Fruit fly (Drosophila melanogaster) whole organism, embryonic: ENCODE results near the gene CG5377.

Experiments used
- Ada2b ChIP-seq: fragments of 200-800 bp; sonication (Bioruptor generic); IDR thresholded peaks from 2 replicates; pipeline ENCODE4 v1.3.6; 2022; ENCODE audit warnings: missing biosample characterization, missing genetic modification characterization
- Awh ChIP-seq: fragments of 200-800 bp; sonication (Bioruptor generic); IDR thresholded peaks from 2 replicates; pipeline ENCODE4, ENCODE4 v1.3.6; 2022; ENCODE audit warnings: missing biosample characterization, missing genetic modification characterization
- B-H2 ChIP-seq: fragments of 200-800 bp; sonication (Bioruptor generic); optimal IDR thresholded peaks from 2 replicates; lab custom pipeline; 2018; ENCODE audit warnings: missing biosample characterization, mild to moderate bottlenecking, missing genetic modification characterization
- CG11085 ChIP-seq: fragments of 200-800 bp; sonication (Bioruptor generic); IDR thresholded peaks from 2 replicates; pipeline ENCODE4 v1.3.6; 2022; ENCODE audit warnings: missing biosample characterization, missing genetic modification characterization
- CG12391 ChIP-seq: fragments of 200-800 bp; sonication (Bioruptor generic); optimal IDR thresholded peaks from 3 replicates; lab custom pipeline; 2018; ENCODE audit warnings: missing biosample characterization, mild to moderate bottlenecking, missing genetic modification characterization, moderate library complexity
- CG14710 ChIP-seq: fragments of 200-800 bp; sonication (Bioruptor generic); optimal IDR thresholded peaks from 3 replicates; lab custom pipeline; 2019; ENCODE audit warnings: missing biosample characterization, mild to moderate bottlenecking, missing genetic modification characterization, moderate library complexity
- CG16813 ChIP-seq: fragments of 200-800 bp; sonication (Bioruptor generic); IDR thresholded peaks from 3 replicates; pipeline ENCODE4 v1.3.6; 2022; ENCODE audit warnings: missing biosample characterization, missing genetic modification characterization; ENCODE audit not compliant: partially characterized antibody
- CG16815 ChIP-seq: fragments of 200-800 bp; sonication (Bioruptor generic); optimal IDR thresholded peaks from 3 replicates; lab custom pipeline; 2017; ENCODE audit warnings: missing biosample characterization, mild to moderate bottlenecking, missing genetic modification characterization
- CG17385 ChIP-seq: fragments of 200-800 bp; sonication (Bioruptor generic); optimal IDR thresholded peaks from 3 replicates; lab custom pipeline; 2018; ENCODE audit warnings: missing biosample characterization, mild to moderate bottlenecking, missing genetic modification characterization
- CG17829 ChIP-seq: fragments of 200-800 bp; optimal IDR thresholded peaks from 2 replicates; lab custom pipeline; 2019; ENCODE audit warnings: missing biosample characterization, mild to moderate bottlenecking, missing genetic modification characterization, moderate library complexity
- CG18476 ChIP-seq: fragments of 200-800 bp; sonication (Bioruptor generic); optimal IDR thresholded peaks from 2 replicates; lab custom pipeline; 2016; ENCODE audit warnings: missing biosample characterization, mild to moderate bottlenecking, missing genetic modification characterization
- CG2129 ChIP-seq: fragments of 200-800 bp; sonication (Bioruptor generic); IDR thresholded peaks from 2 replicates; pipeline ENCODE4 v1.3.6; 2022; ENCODE audit warnings: missing biosample characterization, missing genetic modification characterization; ENCODE audit not compliant: partially characterized antibody
- CG30020 ChIP-seq: fragments of 200-800 bp; optimal IDR thresholded peaks from 2 replicates; lab custom pipeline; 2019; ENCODE audit warnings: missing biosample characterization, mild to moderate bottlenecking, missing genetic modification characterization, moderate library complexity
- CG3407 ChIP-seq: fragments of 200-800 bp; sonication (Bioruptor generic); optimal IDR thresholded peaks from 2 replicates; lab custom pipeline; 2018; ENCODE audit warnings: missing biosample characterization, mild to moderate bottlenecking, missing genetic modification characterization
- CG34376 ChIP-seq: fragments of 200-800 bp; sonication (Bioruptor generic); optimal IDR thresholded peaks from 2 replicates; lab custom pipeline; 2018; ENCODE audit warnings: missing biosample characterization, mild to moderate bottlenecking, missing genetic modification characterization
- CG4360 ChIP-seq: fragments of 200-800 bp; sonication (Bioruptor generic); IDR thresholded peaks from 2 replicates; pipeline ENCODE4 v1.3.6; 2022; ENCODE audit warnings: missing biosample characterization, missing genetic modification characterization
- CG6791 ChIP-seq: fragments of 200-800 bp; sonication (Bioruptor generic); IDR thresholded peaks from 3 replicates; pipeline ENCODE4 v1.3.6; 2022; ENCODE audit warnings: missing biosample characterization, missing genetic modification characterization; ENCODE audit not compliant: partially characterized antibody
- CG8290 ChIP-seq, 3 experiments: fragments of 200-800 bp; sonication (Bioruptor generic); optimal IDR thresholded peaks; 2 replicates each; lab custom pipeline; 2016 to 2019; ENCODE audit warnings: missing biosample characterization in 3 of 3, missing genetic modification characterization in 3 of 3, mild to moderate bottlenecking in 2 of 3, moderate library complexity in 1 of 3
- CG8478 ChIP-seq: fragments of >200 bp; optimal IDR thresholded peaks from 2 replicates; lab custom pipeline; 2018
- CG8765 ChIP-seq: fragments of 200-800 bp; sonication (Bioruptor generic); IDR thresholded peaks from 2 replicates; pipeline ENCODE4 v1.3.6; 2022; ENCODE audit warnings: missing biosample characterization, missing genetic modification characterization
- CG9797 ChIP-seq: fragments of 200-800 bp; sonication (Bioruptor generic); optimal IDR thresholded peaks from 3 replicates; lab custom pipeline; 2018; ENCODE audit warnings: missing biosample characterization, mild to moderate bottlenecking, missing genetic modification characterization
- D ChIP-seq, 2 experiments: fragments of 200-800 bp in 1 of 2; fragments of >200 bp in 1 of 2; sonication (Bioruptor generic) in 1 of 2; optimal IDR thresholded peaks; 2 replicates in 1 of 2; 3 replicates in 1 of 2; lab custom pipeline; 2017; ENCODE audit warnings: mild to moderate bottlenecking in 1 of 2, missing biosample characterization in 1 of 2, missing genetic modification characterization in 1 of 2, missing genetic modification reagents in 1 of 2
- Dbx ChIP-seq: fragments of 200-800 bp; sonication (Bioruptor generic); IDR thresholded peaks from 3 replicates; pipeline ENCODE4 v1.3.6; 2022; ENCODE audit warnings: missing biosample characterization, missing genetic modification characterization
- Deaf1 ChIP-seq: fragments of 200-800 bp; optimal IDR thresholded peaks from 3 replicates; lab custom pipeline; 2019; ENCODE audit warnings: missing biosample characterization, mild to moderate bottlenecking, missing genetic modification characterization, moderate library complexity
- Dp ChIP-seq: fragments of 200-800 bp; sonication (Bioruptor generic); optimal IDR thresholded peaks from 2 replicates; lab custom pipeline; 2018; ENCODE audit warnings: missing biosample characterization, mild to moderate bottlenecking, missing genetic modification characterization, moderate library complexity
- Fer2 ChIP-seq: fragments of 200-800 bp; sonication (Bioruptor generic); optimal IDR thresholded peaks from 2 replicates; lab custom pipeline; 2018; ENCODE audit warnings: missing biosample characterization, mild to moderate bottlenecking, missing genetic modification characterization, moderate library complexity
- GATAe ChIP-seq: fragments of 200-800 bp; sonication (Bioruptor generic); conservative IDR thresholded peaks from 2 replicates; pipeline ENCODE4 v1.3.6; 2022; ENCODE audit warnings: missing biosample characterization, missing genetic modification characterization
- Med ChIP-seq: fragments of 200-800 bp; sonication (Bioruptor generic); peaks from one replicate; lab custom pipeline; 2016; ENCODE audit warnings: missing biosample characterization, missing genetic modification characterization, mild to moderate bottlenecking, inconsistent platforms, moderate library complexity
- Nf-YB ChIP-seq: fragments of 200-800 bp; sonication (Bioruptor generic); optimal IDR thresholded peaks from 3 replicates; lab custom pipeline; 2019; ENCODE audit warnings: missing biosample characterization, mild to moderate bottlenecking, missing genetic modification characterization, moderate library complexity
- Nf-YC ChIP-seq: fragments of 200-800 bp; optimal IDR thresholded peaks from 3 replicates; lab custom pipeline; 2019; ENCODE audit warnings: missing biosample characterization, mild to moderate bottlenecking, missing genetic modification characterization, moderate library complexity
- Opbp ChIP-seq: fragments of 200-800 bp; sonication (Bioruptor generic); IDR thresholded peaks from 3 replicates; pipeline ENCODE4 v1.3.6; 2022; ENCODE audit warnings: missing biosample characterization, missing genetic modification characterization; ENCODE audit not compliant: partially characterized antibody
- Sry-δ ChIP-seq: fragments of 200-800 bp; sonication (Bioruptor generic); optimal IDR thresholded peaks from 2 replicates; lab custom pipeline; 2016; ENCODE audit warnings: missing biosample characterization, missing genetic modification characterization
- Stat92E ChIP-seq, 3 experiments: fragments of >200 bp in 2 of 3; fragments of 200-800 bp in 1 of 3; sonication (Bioruptor generic) in 1 of 3; optimal IDR thresholded peaks; 2 replicates each; lab custom pipeline; 2017 to 2019; ENCODE audit warnings: missing biosample characterization in 3 of 3, missing genetic modification characterization in 3 of 3, mild to moderate bottlenecking in 1 of 3, moderate library complexity in 1 of 3
- ab ChIP-seq: fragments of 200-800 bp; sonication (Bioruptor generic); optimal IDR thresholded peaks from 2 replicates; lab custom pipeline; 2016; ENCODE audit warnings: missing biosample characterization, missing genetic modification characterization
- bigmax ChIP-seq: fragments of 200-800 bp; sonication (Bioruptor generic); optimal IDR thresholded peaks from 2 replicates; lab custom pipeline; 2018; ENCODE audit warnings: missing biosample characterization, mild to moderate bottlenecking, missing genetic modification characterization
- cg ChIP-seq: fragments of 200-800 bp; sonication (Bioruptor generic); optimal IDR thresholded peaks from 3 replicates; lab custom pipeline; 2019; ENCODE audit warnings: missing biosample characterization, mild to moderate bottlenecking, missing genetic modification characterization, moderate library complexity
- chinmo ChIP-seq: fragments of 200-800 bp; sonication (Bioruptor generic); IDR thresholded peaks from 4 replicates; pipeline ENCODE4 v1.3.6; 2022; ENCODE audit warnings: missing biosample characterization, missing genetic modification characterization; ENCODE audit not compliant: partially characterized antibody
- dan ChIP-seq: fragments of 200-800 bp; sonication (Bioruptor generic); IDR thresholded peaks from 2 replicates; pipeline ENCODE4 v1.3.6; 2022; ENCODE audit warnings: missing biosample characterization, missing genetic modification characterization
- dimm ChIP-seq: fragments of 200-800 bp; sonication (Bioruptor generic); IDR thresholded peaks from 2 replicates; pipeline ENCODE4 v1.3.6; 2022; ENCODE audit warnings: missing biosample characterization, missing genetic modification characterization
- dm ChIP-seq: fragments of 200-800 bp; sonication (Bioruptor generic); optimal IDR thresholded peaks from 3 replicates; lab custom pipeline; 2016; ENCODE audit warnings: missing biosample characterization, missing genetic modification characterization
- ftz-f1 ChIP-seq: fragments of 200-800 bp; sonication (Bioruptor generic); optimal IDR thresholded peaks from 2 replicates; lab custom pipeline; 2016; ENCODE audit warnings: missing biosample characterization, missing genetic modification characterization
- hbn ChIP-seq: fragments of 200-800 bp; sonication (Bioruptor generic); IDR thresholded peaks from 2 replicates; pipeline ENCODE4 v1.3.6; 2022; ENCODE audit warnings: missing biosample characterization, missing genetic modification characterization; ENCODE audit not compliant: partially characterized antibody
- oc ChIP-seq: fragments of 200-800 bp; sonication (Bioruptor generic); optimal IDR thresholded peaks from 2 replicates; lab custom pipeline; 2018; ENCODE audit warnings: missing biosample characterization, mild to moderate bottlenecking, missing genetic modification characterization, moderate library complexity
- pho ChIP-seq: fragments of 200-800 bp; sonication (Bioruptor generic); optimal IDR thresholded peaks from 2 replicates; lab custom pipeline; 2016; ENCODE audit warnings: missing biosample characterization, missing genetic modification characterization
- phol ChIP-seq: fragments of 200-800 bp; sonication (Bioruptor generic); optimal IDR thresholded peaks from 3 replicates; lab custom pipeline; 2018; ENCODE audit warnings: missing biosample characterization, mild to moderate bottlenecking, missing genetic modification characterization, moderate library complexity
- so ChIP-seq: fragments of 200-800 bp; sonication (Bioruptor generic); IDR thresholded peaks from 3 replicates; pipeline ENCODE4 v1.3.6; 2022; ENCODE audit warnings: missing biosample characterization, missing genetic modification characterization
- zen2 ChIP-seq: fragments of 200-800 bp; sonication (Bioruptor generic); IDR thresholded peaks from 3 replicates; pipeline ENCODE4 v1.3.6; 2022; ENCODE audit warnings: missing biosample characterization, missing genetic modification characterization; ENCODE audit not compliant: partially characterized antibody

Gene CG5377

DNA sequence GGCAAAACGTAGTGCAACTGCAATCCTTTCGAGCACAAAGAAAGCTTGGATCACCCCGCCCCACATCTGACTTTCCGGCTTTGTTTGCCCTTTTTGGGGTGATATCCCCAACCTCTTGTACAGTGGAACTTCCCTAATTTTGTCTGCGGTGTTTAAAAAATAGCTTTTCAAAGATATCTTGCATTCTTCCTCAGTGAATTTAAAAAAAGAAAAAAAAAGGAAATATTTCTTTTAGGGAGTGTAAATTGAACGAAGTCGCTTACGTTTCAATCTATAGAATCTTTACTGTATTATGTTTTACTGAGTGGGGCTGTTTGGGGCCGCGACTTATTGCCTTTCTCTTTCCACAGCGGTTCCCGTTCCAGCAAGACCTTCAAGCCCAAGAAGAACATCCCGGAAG lies 46.3 kb downstream of the CG5377 start (continued):
- TF ChIP-seq CG8290 (GFP tag; optimal IDR thresholded peaks at IDR 0.05; lab: Kevin White, UChicago) (no peak), CG8290 (tag; optimal IDR thresholded peaks at IDR 0.05; lab: Kevin White, UChicago) (no peak), Ada2b (GFP tag; lab: Robert Waterston, UW) (peak; percentile 84), Deaf1 (tag; lab: Kevin White, UChicago) (no peak), Med (GFP tag; lab: Kevin White, UChicago) (peak; percentile 87), CG18476 (peak; percentile 0)

- TF ChIP-seq CG34376 (GFP tag; lab: Kevin White, UChicago) (peak; percentile 17), CG11085 (GFP tag; lab: Robert Waterston, UW) (no peak), ftz-f1 (GFP tag; lab: Kevin White, UChicago) (peak; percentile 45), CG3407 (no peak), GATAe (peak; percentile 17; the same call in 1 of the 2 replicates), dimm (GFP tag; lab: Robert Waterston, UW) (no peak), CG2129 (GFP tag; lab: Robert Waterston, UW) (no peak), CG12391 (peak; percentile 10), CG17385 (GFP tag; lab: Kevin White, UChicago) (peak; percentile 2), Opbp (GFP tag; lab: Robert Waterston, UW) (peak; percentile 29; the same call in 1 of the 3 replicates), Stat92E (GFP tag; optimal IDR thresholded peaks at IDR 0.05; lab: Kevin White, UChicago) (peak in 1 of 3 experiments; percentile 78), CG14710 (tag; lab: Kevin White, UChicago) (peak; percentile 74), phol (peak; percentile 48), Nf-YC (tag; lab: Kevin White, UChicago) (peak; percentile 62), D (optimal IDR thresholded peaks at IDR 0.05; lab: Kevin White, UChicago) (no peak), D (GFP tag; optimal IDR thresholded peaks at IDR 0.05; lab: Kevin White, UChicago) (no peak), dm (GFP tag; lab: Kevin White, UChicago) (peak; percentile 98), chinmo (0 out of 4 replicates have a peak, but pooled peaks have one; percentile 75), Dp (GFP tag; lab: Kevin White, UChicago) (peak; percentile 31), cg (GFP tag; lab: Kevin White, UChicago) (peak; percentile 73), CG30020 (tag; lab: Kevin White, UChicago) (peak; percentile 48), CG4360 (GFP tag; lab: Robert Waterston, UW) (no peak), CG8765 (GFP tag; lab: Robert Waterston, UW) (no peak), pho (GFP tag; lab: Kevin White, UChicago) (no peak), ab (GFP tag; lab: Kevin White, UChicago) (no peak), hbn (GFP tag; lab: Robert Waterston, UW) (peak; percentile 38; the same call in 1 of the 2 replicates), Awh (GFP tag; lab: Robert Waterston, UW) (no peak), Sry-δ (peak; percentile 30), CG9797 (GFP tag; lab: Kevin White, UChicago) (peak; percentile 97), dan (GFP tag; lab: Robert Waterston, UW) (no peak), B-H2 (GFP tag; lab: Kevin White, UChicago) (peak; percentile 63), CG16815 (GFP tag; lab: Kevin White, UChicago) (no peak), Dbx (GFP tag; lab: Robert Waterston, UW) (0 out of 3 replicates have a peak, but pooled peaks have one; percentile 28), CG17829 (peak; percentile 42), CG6791 (GFP tag; lab: Robert Waterston, UW) (peak; percentile 55; the same call in 2 of the 3 replicates), CG16813 (GFP tag; lab: Robert Waterston, UW) (no peak), bigmax (GFP tag; lab: Kevin White, UChicago) (peak; percentile 72), zen2 (GFP tag; lab: Robert Waterston, UW) (no peak), so (GFP tag; lab: Robert Waterston, UW) (0 out of 3 replicates have a peak, but pooled peaks have one; percentile 16), oc (no peak), CG8478 (lab: Kevin White, UChicago) (no peak), Fer2 (tag; lab: Kevin White, UChicago) (no peak), Nf-YB (peak; percentile 4)
Observed at dm6 chr3R:22420911-22421310, 47.0 kb downstream of the CG5377 start, which contains the start of the genes Nop56 and mats. Nop56 (minus strand) TSS chr3R:22421068. mats (plus strand) TSS chr3R:22421161.
